Worm (Caenorhabditis elegans) whole organism, L4 larva: ENCODE measurements around the gene flp-15.

Experiments
- F10B5.3 ChIP-seq: sonication (generic microtip); optimal IDR thresholded peaks from 2 replicates; lab custom pipeline; 2016; ENCODE audit warnings: mild to moderate bottlenecking, missing genetic modification characterization, missing compliant biosample characterization
- F37D6.2 ChIP-seq: sonication (generic microtip); optimal IDR thresholded peaks from 2 replicates; lab custom pipeline; 2016; ENCODE audit warnings: mild to moderate bottlenecking, missing genetic modification characterization, missing compliant biosample characterization
- F44E2.7 ChIP-seq: fragments of 200-800 bp; sonication (Bioruptor generic); IDR thresholded peaks from 2 replicates; pipeline ENCODE4 v2.1.2; 2022; ENCODE audit warnings: missing genetic modification characterization, missing compliant biosample characterization
- Y105C5A.15 ChIP-seq: fragments of 200-800 bp; sonication (Bioruptor generic); IDR thresholded peaks from 2 replicates; pipeline ENCODE4 v1.3.6; 2022; ENCODE audit warnings: missing genetic modification characterization, missing compliant biosample characterization
- ZK546.5 ChIP-seq, 2 experiments: sonication (generic microtip); optimal IDR thresholded peaks; 2 replicates each; lab custom pipeline; 2017; ENCODE audit warnings: missing biosample characterization in 2 of 2, missing genetic modification characterization in 2 of 2
- aha-1 ChIP-seq: fragments of 150-350 bp; peaks from one replicate; lab custom pipeline; 2014; ENCODE audit warnings: missing biosample characterization, missing genetic modification characterization
- ama-1 ChIP-seq: fragments of 150-350 bp; optimal IDR thresholded peaks from 2 replicates; lab custom pipeline; 2014; ENCODE audit warnings: inconsistent platforms, mixed read lengths
- attf-4 ChIP-seq: sonication (generic microtip); optimal IDR thresholded peaks from 3 replicates; lab custom pipeline; 2017; ENCODE audit warnings: missing biosample characterization, missing genetic modification characterization
- ceh-32 ChIP-seq: sonication (generic microtip); optimal IDR thresholded peaks from 2 replicates; lab custom pipeline; 2016; ENCODE audit warnings: mild to moderate bottlenecking, missing genetic modification characterization, missing compliant biosample characterization; ENCODE audit not compliant: poor library complexity
- ceh-44 ChIP-seq: fragments of 200-800 bp; sonication (Bioruptor generic); IDR thresholded peaks from 2 replicates; pipeline ENCODE4 v1.3.6; 2022; ENCODE audit warnings: missing genetic modification reagents, missing genetic modification characterization, missing compliant biosample characterization
- ceh-62 ChIP-seq: sonication (generic microtip); optimal IDR thresholded peaks from 2 replicates; lab custom pipeline; 2017; ENCODE audit warnings: missing biosample characterization, missing genetic modification characterization
- ctbp-1 ChIP-seq: fragments of 200-800 bp; sonication (Bioruptor generic); IDR thresholded peaks from 2 replicates; pipeline ENCODE4 v1.3.6; 2022; ENCODE audit warnings: missing genetic modification reagents, missing genetic modification characterization, missing compliant biosample characterization
- daf-12 ChIP-seq: fragments of 150-350 bp; optimal IDR thresholded peaks from 2 replicates; lab custom pipeline; 2014; ENCODE audit warnings: missing biosample characterization, missing genetic modification reagents, missing genetic modification characterization
- daf-19 ChIP-seq: fragments of 200-800 bp; sonication (Bioruptor generic); conservative IDR thresholded peaks from 2 replicates; pipeline ENCODE4 v1.3.6; 2022; ENCODE audit warnings: missing genetic modification characterization, missing compliant biosample characterization
- daf-8 ChIP-seq: fragments of 200-800 bp; sonication (Bioruptor generic); IDR thresholded peaks from 2 replicates; pipeline ENCODE4 v1.3.6; 2022; ENCODE audit warnings: missing genetic modification characterization, missing compliant biosample characterization
- dmd-6 ChIP-seq: fragments of 200-800 bp; sonication (Bioruptor generic); IDR thresholded peaks from 2 replicates; pipeline ENCODE4 v1.3.6; 2022; ENCODE audit warnings: missing genetic modification reagents, missing genetic modification characterization, missing compliant biosample characterization
- dmd-9 ChIP-seq: fragments of 200-800 bp; sonication (Bioruptor generic); IDR thresholded peaks from 2 replicates; pipeline ENCODE4 v1.3.6; 2022; ENCODE audit warnings: missing genetic modification reagents, missing genetic modification characterization, missing compliant biosample characterization
- dpl-1 ChIP-seq: fragments of 150-350 bp; optimal IDR thresholded peaks from 2 replicates; lab custom pipeline; 2014; ENCODE audit warnings: missing biosample characterization, missing genetic modification reagents, missing genetic modification characterization
- fos-1 ChIP-seq: fragments of 150-350 bp; optimal IDR thresholded peaks from 2 replicates; lab custom pipeline; 2014; ENCODE audit warnings: missing biosample characterization, missing genetic modification characterization
- hif-1 ChIP-seq, 2 experiments: sonication (generic microtip); optimal IDR thresholded peaks; 2 replicates each; lab custom pipeline; 2016 to 2017; ENCODE audit warnings: missing compliant biosample characterization in 2 of 2, missing genetic modification characterization in 2 of 2, missing genetic modification reagents in 2 of 2, missing genotype in 2 of 2, mild to moderate bottlenecking in 1 of 2
- hlh-11 ChIP-seq: fragments of 200-800 bp; sonication (Bioruptor generic); optimal IDR thresholded peaks from 2 replicates; lab custom pipeline; 2018; ENCODE audit warnings: mild to moderate bottlenecking, missing genetic modification characterization, missing compliant biosample characterization
- hlh-30 ChIP-seq: sonication (generic microtip); optimal IDR thresholded peaks from 2 replicates; lab custom pipeline; 2017; ENCODE audit warnings: antibody characterized with exemption, mild to moderate bottlenecking, missing genetic modification characterization, missing compliant biosample characterization; ENCODE audit not compliant: insufficient read depth
- lim-7 ChIP-seq: fragments of 200-800 bp; sonication (Bioruptor generic); IDR thresholded peaks from 2 replicates; pipeline ENCODE4 v1.3.6; 2022; ENCODE audit warnings: missing genetic modification characterization, missing compliant biosample characterization
- lin-13 ChIP-seq: fragments of 150-350 bp; optimal IDR thresholded peaks from 2 replicates; lab custom pipeline; 2014; ENCODE audit warnings: missing biosample characterization, missing genetic modification reagents, missing genetic modification characterization
- lin-15B ChIP-seq: fragments of 150-350 bp; sonication (generic microtip); optimal IDR thresholded peaks from 3 replicates; lab custom pipeline; 2014; ENCODE audit warnings: missing biosample characterization, missing genetic modification characterization
- lin-38 ChIP-seq: fragments of 200-800 bp; sonication (Bioruptor generic); IDR thresholded peaks from 2 replicates; pipeline ENCODE4 v1.3.6; 2022; ENCODE audit warnings: missing genetic modification reagents, missing genetic modification characterization, missing compliant biosample characterization
- lir-3 ChIP-seq: sonication (generic microtip); optimal IDR thresholded peaks from 2 replicates; lab custom pipeline; 2016; ENCODE audit warnings: mild to moderate bottlenecking, missing genetic modification characterization, missing compliant biosample characterization
- madf-5 ChIP-seq, 2 experiments: fragments of 200-800 bp; sonication (Bioruptor generic); IDR thresholded peaks; 2 replicates each; pipeline ENCODE4 v1.3.6; 2022; ENCODE audit warnings: missing compliant biosample characterization in 2 of 2, missing genetic modification characterization in 2 of 2
- mdl-1 ChIP-seq, 2 experiments: fragments of 150-350 bp in 1 of 2; sonication (generic microtip) in 1 of 2; optimal IDR thresholded peaks; 2 replicates each; lab custom pipeline; 2014 to 2017; ENCODE audit warnings: missing biosample characterization in 2 of 2, missing genetic modification characterization in 2 of 2
- mes-2 ChIP-seq: sonication (generic microtip); optimal IDR thresholded peaks from 2 replicates; lab custom pipeline; 2016; ENCODE audit warnings: missing genotype, mild to moderate bottlenecking, missing genetic modification characterization, missing compliant biosample characterization; ENCODE audit not compliant: poor library complexity, severe bottlenecking
- mxl-3 ChIP-seq: fragments of 200-800 bp; sonication (Bioruptor generic); optimal IDR thresholded peaks from 2 replicates; lab custom pipeline; 2018; ENCODE audit warnings: mild to moderate bottlenecking, missing genetic modification characterization, missing compliant biosample characterization
- nhr-10 ChIP-seq: fragments of 150-350 bp; optimal IDR thresholded peaks from 2 replicates; lab custom pipeline; 2014; ENCODE audit warnings: missing biosample characterization, missing genetic modification characterization
- nhr-11 ChIP-seq: fragments of 150-350 bp; optimal IDR thresholded peaks from 2 replicates; lab custom pipeline; 2014; ENCODE audit warnings: missing biosample characterization, missing genetic modification characterization
- nhr-111 ChIP-seq: fragments of 200-800 bp; sonication (Bioruptor generic); optimal IDR thresholded peaks from 2 replicates; lab custom pipeline; 2018; ENCODE audit warnings: mild to moderate bottlenecking, missing genetic modification characterization, missing compliant biosample characterization
- nhr-48 ChIP-seq: sonication (generic microtip); optimal IDR thresholded peaks from 2 replicates; lab custom pipeline; 2016; ENCODE audit warnings: mild to moderate bottlenecking, missing genetic modification characterization, missing compliant biosample characterization
- nhr-76 ChIP-seq: fragments of 150-350 bp; optimal IDR thresholded peaks from 2 replicates; lab custom pipeline; 2014; ENCODE audit warnings: missing biosample characterization, missing genetic modification characterization
- nhr-77 ChIP-seq: fragments of 150-350 bp; optimal IDR thresholded peaks from 2 replicates; lab custom pipeline; 2014; ENCODE audit warnings: missing biosample characterization, missing genetic modification characterization
- pha-4 ChIP-seq, 2 experiments: fragments of 150-350 bp in 1 of 2; fragments of 200-800 bp in 1 of 2; sonication (Bioruptor generic) in 1 of 2; IDR thresholded peaks in 1 of 2; optimal IDR thresholded peaks in 1 of 2; 2 replicates each; pipeline versions ENCODE4 v1.3.6 to Lab custom; 2014 to 2022; ENCODE audit warnings: missing genetic modification characterization in 2 of 2, missing genetic modification reagents in 2 of 2, missing biosample characterization in 1 of 2, missing compliant biosample characterization in 1 of 2
- php-3 ChIP-seq: fragments of 200-800 bp; sonication (Bioruptor generic); IDR thresholded peaks from 2 replicates; pipeline ENCODE4 v1.3.6; 2022; ENCODE audit warnings: missing genetic modification reagents, missing genetic modification characterization, missing compliant biosample characterization
- pqm-1 ChIP-seq: sonication (generic microtip); optimal IDR thresholded peaks from 2 replicates; lab custom pipeline; 2017; ENCODE audit warnings: missing biosample characterization, missing genetic modification characterization
- saeg-2 ChIP-seq: fragments of 200-800 bp; sonication (Bioruptor generic); IDR thresholded peaks from 2 replicates; pipeline ENCODE4 v1.3.6; 2022; ENCODE audit warnings: missing genetic modification reagents, missing genetic modification characterization, missing compliant biosample characterization
- set-16 ChIP-seq: fragments of 200-800 bp; sonication (Bioruptor generic); IDR thresholded peaks from 2 replicates; pipeline ENCODE4 v1.3.6; 2022; ENCODE audit warnings: missing genetic modification reagents, missing genetic modification characterization, missing compliant biosample characterization
- snpc-4 ChIP-seq: fragments of 150-350 bp; optimal IDR thresholded peaks from 2 replicates; lab custom pipeline; 2014; ENCODE audit warnings: missing biosample characterization, missing genetic modification characterization
- spr-3 ChIP-seq: fragments of 200-800 bp; sonication (Bioruptor generic); optimal IDR thresholded peaks from 2 replicates; lab custom pipeline; 2018; ENCODE audit warnings: mild to moderate bottlenecking, missing genetic modification characterization, missing compliant biosample characterization
- unc-62 ChIP-seq, 3 experiments: fragments of 150-350 bp in 1 of 3; sonication (generic microtip); optimal IDR thresholded peaks in 2 of 3; peaks in 1 of 3; 1 replicate in 1 of 3; 2 replicates in 2 of 3; lab custom pipeline; 2014 to 2017; ENCODE audit warnings: missing biosample characterization in 3 of 3, missing genetic modification characterization in 3 of 3, missing genetic modification reagents in 3 of 3, missing genotype in 1 of 3
- zag-1 ChIP-seq: fragments of 150-350 bp; optimal IDR thresholded peaks from 2 replicates; lab custom pipeline; 2014; ENCODE audit warnings: missing biosample characterization, missing genetic modification characterization
- zip-11 ChIP-seq: fragments of 200-800 bp; sonication (Bioruptor generic); IDR thresholded peaks from 2 replicates; pipeline ENCODE4 v1.3.6; 2022; ENCODE audit warnings: missing genetic modification characterization, missing compliant biosample characterization
- zip-2 ChIP-seq: fragments of 150-350 bp; optimal IDR thresholded peaks from 2 replicates; lab custom pipeline; 2014; ENCODE audit warnings: missing biosample characterization, missing genetic modification characterization

Gene flp-15

ce11 chrIII:13713807-13714206 lies 46.2 kb upstream of the flp-15 start (continued):
- no peak for TF ChIP-seq mxl-3 (GFP tag; lab: Kevin White, UChicago)
- no peak for TF ChIP-seq nhr-48 (tag; lab: Kevin White, UChicago)
- peak; percentile 57 for TF ChIP-seq set-16 (GFP tag; lab: Robert Waterston, UW)
- TF ChIP-seq nhr-111 (GFP tag; lab: Kevin White, UChicago), result peak; percentile 10
- TF ChIP-seq F44E2.7 (GFP tag; lab: Robert Waterston, UW), result no peak
- TF ChIP-seq attf-4 (tag; lab: Kevin White, UChicago), result no peak
- no peak for TF ChIP-seq mes-2 (tag; lab: Kevin White, UChicago)
- TF ChIP-seq daf-19 (GFP tag; lab: Robert Waterston, UW), result no peak
- TF ChIP-seq ama-1 (lab: Kevin White, UChicago), result no peak
- no peak for TF ChIP-seq ceh-62 (tag; lab: Kevin White, UChicago)
- no peak for TF ChIP-seq spr-3 (GFP tag; lab: Kevin White, UChicago)
- no peak for TF ChIP-seq unc-62 (GFP tag; optimal IDR thresholded peaks at IDR 0.05 in 1 of 2; lab: Kevin White, UChicago)
- TF ChIP-seq unc-62 (tag; optimal IDR thresholded peaks at IDR 0.05; lab: Kevin White, UChicago), result no peak
- TF ChIP-seq lin-15B (tag; lab: Kevin White, UChicago), result no peak
- TF ChIP-seq nhr-10, result no peak
- peak; percentile 84 for TF ChIP-seq aha-1 (tag; lab: Kevin White, UChicago)
- no peak for TF ChIP-seq madf-5 (GFP tag; IDR thresholded peaks at IDR 0.05; lab: Robert Waterston, UW)
- TF ChIP-seq F37D6.2 (tag; lab: Kevin White, UChicago), result no peak
- TF ChIP-seq hlh-30 (tag; lab: Kevin White, UChicago), result peak; percentile 27
- no peak for TF ChIP-seq nhr-76 (tag; lab: Kevin White, UChicago)
- no peak for TF ChIP-seq Y105C5A.15
- TF ChIP-seq hlh-11 (tag; lab: Kevin White, UChicago), result no peak
- 0 out of 2 replicates have a peak, but pooled peaks have one; percentile 5 for TF ChIP-seq saeg-2 (GFP tag; lab: Robert Waterston, UW)
- no peak for TF ChIP-seq mdl-1 (tag; optimal IDR thresholded peaks at IDR 0.05; lab: Kevin White, UChicago)
- TF ChIP-seq nhr-11, result no peak
- TF ChIP-seq lir-3 (tag; lab: Kevin White, UChicago), result no peak
- TF ChIP-seq ctbp-1 (GFP tag; lab: Robert Waterston, UW), result no peak
- no peak for TF ChIP-seq dmd-6 (GFP tag; lab: Robert Waterston, UW)
- no peak for TF ChIP-seq daf-8
- TF ChIP-seq zip-11 (GFP tag; lab: Robert Waterston, UW), result no peak
- no peak for TF ChIP-seq lim-7 (GFP tag; lab: Robert Waterston, UW)
- no peak for TF ChIP-seq ceh-32 (tag; lab: Kevin White, UChicago)
- no peak for TF ChIP-seq ceh-44 (GFP tag; lab: Robert Waterston, UW)
- TF ChIP-seq daf-12, result no peak
- no peak for TF ChIP-seq F10B5.3 (tag; lab: Kevin White, UChicago)
- no peak for TF ChIP-seq pqm-1 (tag; lab: Kevin White, UChicago)
- no peak for TF ChIP-seq lin-13 (GFP tag; lab: Kevin White, UChicago)
- no peak for TF ChIP-seq hif-1 (tag; optimal IDR thresholded peaks at IDR 0.05; lab: Kevin White, UChicago)
- no peak for TF ChIP-seq dpl-1
- TF ChIP-seq zip-2 (tag; lab: Kevin White, UChicago), result no peak
- no peak for TF ChIP-seq snpc-4 (tag; lab: Kevin White, UChicago)
- no peak for TF ChIP-seq ZK546.5 (tag; optimal IDR thresholded peaks at IDR 0.05; lab: Kevin White, UChicago)
- TF ChIP-seq zag-1 (tag; lab: Kevin White, UChicago), result no peak
- TF ChIP-seq nhr-77, result no peak
- no peak for TF ChIP-seq fos-1 (tag; lab: Kevin White, UChicago)
- no peak for TF ChIP-seq dmd-9 (GFP tag; lab: Robert Waterston, UW)
- no peak for TF ChIP-seq lin-38 (GFP tag; lab: Robert Waterston, UW)
- TF ChIP-seq php-3 (GFP tag; lab: Robert Waterston, UW), result no peak
- TF ChIP-seq pha-4 (GFP tag; IDR thresholded peaks at IDR 0.05; lab: Robert Waterston, UW), result no peak
- no peak for TF ChIP-seq pha-4 (tag; optimal IDR thresholded peaks at IDR 0.05; lab: Kevin White, UChicago)
